Fruit fly (Drosophila melanogaster) whole organism, embryonic: ENCODE data around the gene Ilp5.

Experiments
- Abd-B ChIP-seq: fragments of 200-800 bp; sonication (Bioruptor generic); optimal IDR thresholded peaks from 2 replicates; lab custom pipeline; 2018; ENCODE audit warnings: missing biosample characterization, mild to moderate bottlenecking, missing genetic modification characterization, moderate library complexity
- Atf6 ChIP-seq: fragments of 200-800 bp; sonication (Bioruptor generic); IDR thresholded peaks from 2 replicates; pipeline ENCODE4 v1.3.6; 2022; ENCODE audit warnings: missing biosample characterization, missing genetic modification characterization
- C15 ChIP-seq: fragments of 200-800 bp; sonication (Bioruptor generic); IDR thresholded peaks from 3 replicates; pipeline ENCODE4 v1.3.6; 2022; ENCODE audit warnings: missing biosample characterization, missing genetic modification characterization
- CG11093 ChIP-seq: fragments of 200-800 bp; sonication (Bioruptor generic); IDR thresholded peaks from 3 replicates; pipeline ENCODE4 v1.3.6; 2022; ENCODE audit warnings: missing biosample characterization, missing genetic modification characterization
- CG11723 ChIP-seq: fragments of 200-800 bp; sonication (Bioruptor generic); optimal IDR thresholded peaks from 2 replicates; lab custom pipeline; 2017; ENCODE audit warnings: missing biosample characterization, mild to moderate bottlenecking, missing genetic modification characterization
- CG17912 ChIP-seq: fragments of 200-800 bp; sonication (Bioruptor generic); optimal IDR thresholded peaks from 2 replicates; lab custom pipeline; 2018; ENCODE audit warnings: missing biosample characterization, mild to moderate bottlenecking, missing genetic modification characterization
- CG2116 ChIP-seq: fragments of 200-800 bp; sonication (Bioruptor generic); optimal IDR thresholded peaks from 3 replicates; lab custom pipeline; 2018; ENCODE audit warnings: missing biosample characterization, mild to moderate bottlenecking, missing genetic modification characterization
- CG34422 ChIP-seq: fragments of 200-800 bp; sonication (Bioruptor generic); IDR thresholded peaks from 3 replicates; pipeline ENCODE4 v1.3.6; 2022; ENCODE audit warnings: missing biosample characterization, missing genetic modification characterization
- CG3847 ChIP-seq: fragments of 200-800 bp; sonication (Bioruptor generic); IDR thresholded peaks from 2 replicates; pipeline ENCODE4 v1.3.6; 2022; ENCODE audit warnings: missing biosample characterization, missing genetic modification characterization
- CG4328 ChIP-seq: fragments of 200-800 bp; sonication (Bioruptor generic); optimal IDR thresholded peaks from 3 replicates; lab custom pipeline; 2017; ENCODE audit warnings: missing biosample characterization, missing genetic modification reagents, missing genetic modification characterization
- CG43689 ChIP-seq: fragments of 200-800 bp; sonication (Bioruptor generic); IDR thresholded peaks from 2 replicates; pipeline ENCODE4 v1.3.6; 2022; ENCODE audit warnings: missing biosample characterization, missing genetic modification characterization
- CG4820 ChIP-seq: fragments of 200-800 bp; sonication (Bioruptor generic); optimal IDR thresholded peaks from 3 replicates; lab custom pipeline; 2016; ENCODE audit warnings: missing biosample characterization, missing genetic modification characterization
- CG4854 ChIP-seq: fragments of 200-800 bp; sonication (Bioruptor generic); optimal IDR thresholded peaks from 2 replicates; lab custom pipeline; 2016; ENCODE audit warnings: missing biosample characterization, missing genetic modification characterization, inconsistent platforms
- CG6654 ChIP-seq: fragments of 200-800 bp; sonication (Bioruptor generic); optimal IDR thresholded peaks from 2 replicates; lab custom pipeline; 2017; ENCODE audit warnings: missing biosample characterization, mild to moderate bottlenecking, missing genetic modification characterization
- CG7372 ChIP-seq: fragments of 200-800 bp; sonication (Bioruptor generic); IDR thresholded peaks from 2 replicates; pipeline ENCODE4 v1.3.6; 2022; ENCODE audit warnings: missing biosample characterization, missing genetic modification characterization
- CG8388 ChIP-seq: fragments of 200-800 bp; sonication (Bioruptor generic); optimal IDR thresholded peaks from 2 replicates; lab custom pipeline; 2019; ENCODE audit warnings: missing biosample characterization, mild to moderate bottlenecking, missing genetic modification characterization, moderate library complexity
- CHES-1-like ChIP-seq: fragments of 200-800 bp; sonication (Bioruptor generic); optimal IDR thresholded peaks from 2 replicates; lab custom pipeline; 2016; ENCODE audit warnings: missing biosample characterization, missing genetic modification characterization
- CkIIα-i1 ChIP-seq: fragments of 200-800 bp; sonication (Bioruptor generic); IDR thresholded peaks from 2 replicates; pipeline ENCODE4 v1.3.6; 2022; ENCODE audit warnings: missing biosample characterization, missing genetic modification characterization
- E2f2 ChIP-seq: fragments of 200-800 bp; sonication (Bioruptor generic); IDR thresholded peaks from 2 replicates; pipeline ENCODE4 v1.3.6; 2022; ENCODE audit warnings: missing biosample characterization, missing genetic modification characterization
- Fer3 ChIP-seq: fragments of 200-800 bp; sonication (Bioruptor generic); optimal IDR thresholded peaks from 2 replicates; lab custom pipeline; 2018; ENCODE audit warnings: missing biosample characterization, mild to moderate bottlenecking, missing genetic modification characterization, moderate library complexity
- Hr39 ChIP-seq: fragments of >200 bp; optimal IDR thresholded peaks from 2 replicates; lab custom pipeline; 2017
- Hsf ChIP-seq: fragments of 200-800 bp; sonication (Bioruptor generic); optimal IDR thresholded peaks from 3 replicates; lab custom pipeline; 2016; ENCODE audit warnings: missing biosample characterization, missing genetic modification characterization
- Lpt ChIP-seq: fragments of >200 bp; optimal IDR thresholded peaks from 2 replicates; lab custom pipeline; 2018; ENCODE audit warnings: missing biosample characterization, missing genetic modification characterization
- TFAM ChIP-seq: fragments of 200-800 bp; sonication (Bioruptor generic); optimal IDR thresholded peaks from 2 replicates; lab custom pipeline; 2017; ENCODE audit warnings: missing biosample characterization, missing genetic modification characterization, inconsistent platforms
- Xrp1 ChIP-seq: fragments of 200-800 bp; sonication (Bioruptor generic); IDR thresholded peaks from 2 replicates; pipeline ENCODE4 v1.3.6; 2022; ENCODE audit warnings: missing biosample characterization, missing genetic modification characterization
- ac ChIP-seq: fragments of 200-800 bp; sonication (Bioruptor generic); optimal IDR thresholded peaks from 3 replicates; lab custom pipeline; 2017; ENCODE audit warnings: missing biosample characterization, mild to moderate bottlenecking, missing genetic modification characterization
- amos ChIP-seq: fragments of 200-800 bp; sonication (Bioruptor generic); IDR thresholded peaks from 2 replicates; pipeline ENCODE4 v1.3.6; 2022; ENCODE audit warnings: missing biosample characterization, missing genetic modification characterization; ENCODE audit not compliant: partially characterized antibody
- ara ChIP-seq: fragments of 200-800 bp; sonication (Bioruptor generic); IDR thresholded peaks from 2 replicates; pipeline ENCODE4 v1.3.6; 2022; ENCODE audit warnings: missing biosample characterization, missing genetic modification characterization
- bigmax ChIP-seq: fragments of 200-800 bp; sonication (Bioruptor generic); optimal IDR thresholded peaks from 2 replicates; lab custom pipeline; 2018; ENCODE audit warnings: missing biosample characterization, mild to moderate bottlenecking, missing genetic modification characterization
- caup ChIP-seq: fragments of 200-800 bp; sonication (Bioruptor generic); optimal IDR thresholded peaks from 3 replicates; lab custom pipeline; 2017; ENCODE audit warnings: missing biosample characterization, mild to moderate bottlenecking, missing genetic modification characterization, moderate library complexity; ENCODE audit not compliant: severe bottlenecking
- dpn ChIP-seq, 2 experiments: fragments of 200-800 bp; sonication (Bioruptor generic); optimal IDR thresholded peaks; 3 replicates each; lab custom pipeline; 2016; ENCODE audit warnings: missing biosample characterization in 2 of 2, missing genetic modification characterization in 2 of 2
- ems ChIP-seq: fragments of 200-800 bp; sonication (Bioruptor generic); optimal IDR thresholded peaks from 3 replicates; lab custom pipeline; 2016; ENCODE audit warnings: missing biosample characterization, missing genetic modification characterization
- eve ChIP-seq, 2 experiments: fragments of >200 bp; optimal IDR thresholded peaks; 2 replicates each; lab custom pipeline; 2017; ENCODE audit warnings: missing biosample characterization in 2 of 2, missing genetic modification characterization in 2 of 2
- exex ChIP-seq: fragments of 200-800 bp; sonication (Bioruptor generic); optimal IDR thresholded peaks from 4 replicates; lab custom pipeline; 2018; ENCODE audit warnings: missing biosample characterization, mild to moderate bottlenecking, missing genetic modification characterization, moderate library complexity
- fd64A ChIP-seq: fragments of 200-800 bp; sonication (Bioruptor generic); optimal IDR thresholded peaks from 3 replicates; lab custom pipeline; 2018; ENCODE audit warnings: missing biosample characterization, mild to moderate bottlenecking, missing genetic modification characterization
- gsb ChIP-seq: fragments of 200-800 bp; sonication (Bioruptor generic); IDR thresholded peaks from 2 replicates; pipeline ENCODE4 v1.3.6; 2022; ENCODE audit warnings: missing biosample characterization, missing genetic modification characterization
- her ChIP-seq: fragments of 200-800 bp; sonication (Bioruptor generic); optimal IDR thresholded peaks from 2 replicates; lab custom pipeline; 2016; ENCODE audit warnings: missing biosample characterization, missing genetic modification characterization
- inv ChIP-seq: fragments of 200-800 bp; sonication (Bioruptor generic); IDR thresholded peaks from 2 replicates; pipeline ENCODE4 v1.3.6; 2022; ENCODE audit warnings: missing biosample characterization, missing genetic modification characterization; ENCODE audit not compliant: partially characterized antibody
- jing ChIP-seq: fragments of 200-800 bp; sonication (Bioruptor generic); optimal IDR thresholded peaks from 2 replicates; lab custom pipeline; 2018; ENCODE audit warnings: missing biosample characterization, mild to moderate bottlenecking, missing genetic modification characterization
- lmd ChIP-seq: fragments of 200-800 bp; sonication (Bioruptor generic); IDR thresholded peaks from 2 replicates; pipeline ENCODE4 v1.3.6; 2022; ENCODE audit warnings: missing biosample characterization, missing genetic modification characterization
- nerfin-1 ChIP-seq: fragments of 200-800 bp; sonication (Bioruptor generic); optimal IDR thresholded peaks from 3 replicates; lab custom pipeline; 2019; ENCODE audit warnings: missing biosample characterization, mild to moderate bottlenecking, missing genetic modification characterization, moderate library complexity
- nmo ChIP-seq: fragments of 200-800 bp; sonication (Bioruptor generic); optimal IDR thresholded peaks from 2 replicates; lab custom pipeline; 2018; ENCODE audit warnings: missing biosample characterization, mild to moderate bottlenecking, missing genetic modification characterization, moderate library complexity
- run ChIP-seq: fragments of 200-800 bp; sonication (Bioruptor generic); optimal IDR thresholded peaks from 3 replicates; lab custom pipeline; 2018; ENCODE audit warnings: missing biosample characterization, mild to moderate bottlenecking, missing genetic modification characterization
- shn ChIP-seq: fragments of 200-800 bp; sonication (Bioruptor generic); optimal IDR thresholded peaks from 3 replicates; lab custom pipeline; 2016; ENCODE audit warnings: missing biosample characterization, missing genetic modification characterization
- sim ChIP-seq: fragments of 200-800 bp; sonication (Bioruptor generic); IDR thresholded peaks from 2 replicates; pipeline ENCODE4 v1.3.6; 2022; ENCODE audit warnings: missing biosample characterization, missing genetic modification characterization
- so ChIP-seq: fragments of 200-800 bp; sonication (Bioruptor generic); IDR thresholded peaks from 3 replicates; pipeline ENCODE4 v1.3.6; 2022; ENCODE audit warnings: missing biosample characterization, missing genetic modification characterization
- stc ChIP-seq: fragments of 200-800 bp; sonication (Bioruptor generic); IDR thresholded peaks from 2 replicates; pipeline ENCODE4 v1.3.6; 2022; ENCODE audit warnings: missing biosample characterization, missing genetic modification characterization
- tio ChIP-seq: fragments of 200-800 bp; sonication (Bioruptor generic); optimal IDR thresholded peaks from 2 replicates; lab custom pipeline; 2017; ENCODE audit warnings: missing biosample characterization, missing genetic modification characterization, inconsistent platforms
- toy ChIP-seq: fragments of 200-800 bp; sonication (Bioruptor generic); IDR thresholded peaks from 2 replicates; pipeline ENCODE4 v1.3.6; 2022; ENCODE audit warnings: missing biosample characterization, missing genetic modification characterization
- ttk ChIP-seq: fragments of 200-800 bp; sonication (Bioruptor generic); IDR thresholded peaks from 2 replicates; pipeline ENCODE4 v2.1.2; 2022; ENCODE audit warnings: missing biosample characterization, missing genetic modification characterization
- twi ChIP-seq: fragments of 200-800 bp; optimal IDR thresholded peaks from 2 replicates; lab custom pipeline; 2019; ENCODE audit warnings: missing biosample characterization, mild to moderate bottlenecking, missing genetic modification characterization, moderate library complexity
- tx ChIP-seq: fragments of 200-800 bp; sonication (Bioruptor generic); optimal IDR thresholded peaks from 2 replicates; lab custom pipeline; 2016; ENCODE audit warnings: missing biosample characterization, missing genetic modification characterization
- zfh1 ChIP-seq: fragments of 200-800 bp; sonication (Bioruptor generic); IDR thresholded peaks from 3 replicates; pipeline ENCODE4 v1.3.6; 2022; ENCODE audit warnings: missing biosample characterization, missing genetic modification characterization

Ilp5 gene

DNA sequence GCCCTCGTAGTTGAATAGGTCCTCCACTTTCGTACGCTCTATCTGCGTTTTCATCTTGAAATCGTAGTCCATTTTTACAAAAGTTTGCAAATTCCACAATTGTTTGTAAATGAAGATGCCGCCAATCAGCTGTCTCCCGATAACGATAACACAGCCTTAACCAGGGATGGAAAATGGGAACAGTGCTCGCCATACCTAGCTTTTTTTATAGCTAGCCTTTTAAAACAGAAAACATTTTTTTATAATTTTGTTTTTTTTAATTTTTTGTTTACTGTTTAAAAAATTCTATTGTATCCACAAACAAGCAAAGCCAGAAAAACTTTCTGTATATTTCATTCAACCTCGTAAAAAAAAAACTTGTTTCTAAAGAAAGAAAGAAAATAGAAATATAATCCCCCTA is 14.8 kb upstream of the Ilp5 start, which contains the start of gene Cdk8 (continued):
- TF ChIP-seq CG6654 (GFP tag; lab: Kevin White, UChicago), result no peak
- TF ChIP-seq E2f2 (GFP tag; lab: Robert Waterston, UW), result peak; percentile 70
- no peak for TF ChIP-seq sim (GFP tag; lab: Robert Waterston, UW)
- peak; percentile 15 for TF ChIP-seq nerfin-1 (tag; lab: Kevin White, UChicago)
- TF ChIP-seq lmd (GFP tag; lab: Robert Waterston, UW), result no peak; the same call in 1 of the 2 replicates
- peak; percentile 49 for TF ChIP-seq CHES-1-like (GFP tag; lab: Kevin White, UChicago)
- no peak for TF ChIP-seq CG3847 (GFP tag; lab: Robert Waterston, UW)
- no peak for TF ChIP-seq CkIIα-i1 (GFP tag; lab: Robert Waterston, UW)
- no peak for TF ChIP-seq ara
- TF ChIP-seq CG11093 (GFP tag; lab: Robert Waterston, UW), result no peak
- peak; percentile 3 for TF ChIP-seq ems (GFP tag; lab: Kevin White, UChicago)
- no peak for TF ChIP-seq CG11723 (GFP tag; lab: Kevin White, UChicago)
- TF ChIP-seq twi (tag; lab: Kevin White, UChicago), result no peak
- TF ChIP-seq Xrp1 (GFP tag; lab: Robert Waterston, UW), result peak; percentile 17; the same call in 1 of the 2 replicates
- TF ChIP-seq Abd-B (GFP tag; lab: Kevin White, UChicago), result no peak
- no peak for TF ChIP-seq CG4328 (GFP tag; lab: Kevin White, UChicago)
- no peak for TF ChIP-seq CG4820
- TF ChIP-seq zfh1, result no peak
- no peak for TF ChIP-seq CG17912 (GFP tag; lab: Kevin White, UChicago)
- TF ChIP-seq CG8388 (GFP tag; lab: Kevin White, UChicago), result peak; percentile 47
- TF ChIP-seq tio, result no peak
- no peak for TF ChIP-seq eve (GFP tag; optimal IDR thresholded peaks at IDR 0.05; lab: Kevin White, UChicago)
- TF ChIP-seq caup, result no peak
- TF ChIP-seq C15 (GFP tag; lab: Robert Waterston, UW), result no peak
- TF ChIP-seq Hsf (GFP tag; lab: Kevin White, UChicago), result no peak
- TF ChIP-seq bigmax (GFP tag; lab: Kevin White, UChicago), result no peak
- no peak for TF ChIP-seq exex (tag; lab: Kevin White, UChicago)
- TF ChIP-seq Lpt (GFP tag; lab: Kevin White, UChicago), result no peak
- TF ChIP-seq gsb, result no peak
- peak in 1 of 2 experiments; percentile 57 for TF ChIP-seq dpn (GFP tag; optimal IDR thresholded peaks at IDR 0.05; lab: Kevin White, UChicago)
- no peak for TF ChIP-seq jing (GFP tag; lab: Kevin White, UChicago)
- peak; percentile 28 for TF ChIP-seq nmo
- TF ChIP-seq her (GFP tag; lab: Kevin White, UChicago), result no peak
- peak; percentile 51; the same call in 1 of the 3 replicates for TF ChIP-seq CG34422 (GFP tag; lab: Robert Waterston, UW)
- no peak for TF ChIP-seq so (GFP tag; lab: Robert Waterston, UW)
- no peak for TF ChIP-seq TFAM (GFP tag; lab: Kevin White, UChicago)
- peak; percentile 18; the same call in 1 of the 2 replicates for TF ChIP-seq stc
- peak; percentile 40; the same call in 1 of the 2 replicates for TF ChIP-seq Atf6
- TF ChIP-seq amos, result no peak
- no peak for TF ChIP-seq shn (GFP tag; lab: Kevin White, UChicago)
- no peak for TF ChIP-seq CG7372
- TF ChIP-seq run (tag; lab: Kevin White, UChicago), result no peak
- TF ChIP-seq CG2116 (GFP tag; lab: Kevin White, UChicago), result peak; percentile 8
- TF ChIP-seq Fer3 (tag; lab: Kevin White, UChicago), result peak; percentile 44
- no peak for TF ChIP-seq tx (GFP tag; lab: Kevin White, UChicago)
- TF ChIP-seq CG43689, result no peak
- TF ChIP-seq ttk, result no peak
- no peak for TF ChIP-seq inv (GFP tag; lab: Robert Waterston, UW)
- TF ChIP-seq Hr39 (lab: Kevin White, UChicago), result no peak
- TF ChIP-seq CG4854, result no peak
- no peak for TF ChIP-seq fd64A (GFP tag; lab: Kevin White, UChicago)
- no peak for TF ChIP-seq ac (GFP tag; lab: Kevin White, UChicago)
- no peak for TF ChIP-seq toy (GFP tag; lab: Robert Waterston, UW)
